Worm (Caenorhabditis elegans): ENCODE measurements around the gene srlf-32.

DNA sequence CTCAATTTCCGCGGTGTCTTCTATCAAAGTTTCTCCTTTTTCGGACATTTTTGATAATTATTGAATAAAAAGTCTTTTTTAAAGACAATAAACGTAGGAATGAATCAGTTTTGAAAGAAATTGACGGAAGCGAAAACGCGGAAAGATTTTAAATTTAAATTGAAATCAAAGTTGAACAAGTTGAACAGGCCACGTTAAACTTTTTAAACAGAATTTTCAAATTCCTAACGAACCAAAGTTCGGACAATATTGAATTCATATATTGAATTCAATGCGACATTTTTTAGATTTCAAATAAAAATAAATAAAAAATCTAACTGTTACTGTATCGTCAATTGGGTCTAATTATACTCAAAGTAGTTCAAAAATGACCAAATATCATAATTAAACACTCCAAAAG is 23.9 kb downstream of the srlf-32 start, which contains the start of gene hdl-1:
- TF ChIP-seq aly-2 (tag; optimal IDR thresholded peaks at IDR 0.05) (no peak), fkh-2 (tag; optimal IDR thresholded peaks at IDR 0.05) (no peak), mdl-1 (tag; optimal IDR thresholded peaks at IDR 0.05) (no peak), R02D3.7 (tag; optimal IDR thresholded peaks at IDR 0.05) (no peak), ceh-16 (tag; optimal IDR thresholded peaks at IDR 0.05) (no peak), unc-39 (tag; optimal IDR thresholded peaks at IDR 0.05) (no peak), pqm-1 (tag; optimal IDR thresholded peaks at IDR 0.05) (no peak)

Data from whole organism, L3 larva.